Fruit fly (Drosophila melanogaster) whole organism, embryonic: Measurements from ENCODE around the gene Pop5.

Experiments
- BEAF-32 ChIP-seq: fragments of 200-800 bp; sonication (Bioruptor generic); optimal IDR thresholded peaks from 3 replicates; lab custom pipeline; 2017; ENCODE audit warnings: missing biosample characterization, missing genetic modification characterization, mild to moderate bottlenecking, moderate library complexity, missing genetic modification reagents
- Bgb ChIP-seq: fragments of 200-800 bp; sonication (Bioruptor generic); IDR thresholded peaks from 2 replicates; pipeline ENCODE4 v1.3.6; 2022; ENCODE audit warnings: missing biosample characterization, missing genetic modification characterization; ENCODE audit not compliant: partially characterized antibody
- CG10366 ChIP-seq: fragments of 200-800 bp; sonication (Bioruptor generic); IDR thresholded peaks from 2 replicates; pipeline ENCODE4 v1.3.6; 2022; ENCODE audit warnings: missing biosample characterization, missing genetic modification characterization
- CG11560 ChIP-seq: fragments of 200-800 bp; sonication (Bioruptor generic); IDR thresholded peaks from 3 replicates; pipeline ENCODE4 v1.3.6; 2022; ENCODE audit warnings: missing biosample characterization, missing genetic modification characterization
- CG13287 ChIP-seq: fragments of 200-800 bp; sonication (Bioruptor generic); IDR thresholded peaks from 2 replicates; pipeline ENCODE4 v1.3.6; 2022; ENCODE audit warnings: missing biosample characterization, missing genetic modification characterization; ENCODE audit not compliant: partially characterized antibody
- CG14860 ChIP-seq: fragments of 200-800 bp; sonication (Bioruptor generic); IDR thresholded peaks from 3 replicates; pipeline ENCODE4 v1.3.6; 2022; ENCODE audit warnings: missing biosample characterization, missing genetic modification characterization; ENCODE audit not compliant: partially characterized antibody
- CG15011 ChIP-seq: fragments of 200-800 bp; sonication (Bioruptor generic); optimal IDR thresholded peaks from 3 replicates; lab custom pipeline; 2018; ENCODE audit warnings: missing biosample characterization, mild to moderate bottlenecking, missing genetic modification characterization
- CG16813 ChIP-seq: fragments of 200-800 bp; sonication (Bioruptor generic); IDR thresholded peaks from 3 replicates; pipeline ENCODE4 v1.3.6; 2022; ENCODE audit warnings: missing biosample characterization, missing genetic modification characterization; ENCODE audit not compliant: partially characterized antibody
- CG2116 ChIP-seq: fragments of 200-800 bp; sonication (Bioruptor generic); optimal IDR thresholded peaks from 3 replicates; lab custom pipeline; 2018; ENCODE audit warnings: missing biosample characterization, mild to moderate bottlenecking, missing genetic modification characterization
- CG30020 ChIP-seq: fragments of 200-800 bp; optimal IDR thresholded peaks from 2 replicates; lab custom pipeline; 2019; ENCODE audit warnings: missing biosample characterization, mild to moderate bottlenecking, missing genetic modification characterization, moderate library complexity
- CG34224 ChIP-seq: fragments of 200-800 bp; sonication (Bioruptor generic); IDR thresholded peaks from 3 replicates; pipeline ENCODE4 v1.3.6; 2022; ENCODE audit warnings: missing biosample characterization, missing genetic modification characterization; ENCODE audit not compliant: partially characterized antibody
- CG34376 ChIP-seq: fragments of 200-800 bp; sonication (Bioruptor generic); optimal IDR thresholded peaks from 2 replicates; lab custom pipeline; 2018; ENCODE audit warnings: missing biosample characterization, mild to moderate bottlenecking, missing genetic modification characterization
- CG4707 ChIP-seq: fragments of 200-800 bp; sonication (Bioruptor generic); optimal IDR thresholded peaks from 2 replicates; lab custom pipeline; 2018; ENCODE audit warnings: missing biosample characterization, mild to moderate bottlenecking, missing genetic modification characterization, moderate library complexity
- CG4820 ChIP-seq: fragments of 200-800 bp; sonication (Bioruptor generic); optimal IDR thresholded peaks from 3 replicates; lab custom pipeline; 2016; ENCODE audit warnings: missing biosample characterization, missing genetic modification characterization
- CG6791 ChIP-seq: fragments of 200-800 bp; sonication (Bioruptor generic); IDR thresholded peaks from 3 replicates; pipeline ENCODE4 v1.3.6; 2022; ENCODE audit warnings: missing biosample characterization, missing genetic modification characterization; ENCODE audit not compliant: partially characterized antibody
- CG7556 ChIP-seq: fragments of 200-800 bp; sonication (Bioruptor generic); optimal IDR thresholded peaks from 2 replicates; lab custom pipeline; 2017; ENCODE audit warnings: missing biosample characterization, mild to moderate bottlenecking, missing genetic modification characterization
- CG7745 ChIP-seq: fragments of 200-800 bp; sonication (Bioruptor generic); optimal IDR thresholded peaks from 2 replicates; lab custom pipeline; 2018; ENCODE audit warnings: missing biosample characterization, mild to moderate bottlenecking, missing genetic modification characterization, moderate library complexity
- CG7963 ChIP-seq: fragments of 200-800 bp; sonication (Bioruptor generic); IDR thresholded peaks from 3 replicates; pipeline ENCODE4 v1.3.6; 2022; ENCODE audit warnings: missing biosample characterization, missing genetic modification characterization; ENCODE audit not compliant: partially characterized antibody
- CG8281 ChIP-seq: fragments of 200-800 bp; sonication (Bioruptor generic); optimal IDR thresholded peaks from 2 replicates; lab custom pipeline; 2018; ENCODE audit warnings: missing biosample characterization, mild to moderate bottlenecking, missing genetic modification characterization, moderate library complexity
- CG8478 ChIP-seq: fragments of >200 bp; optimal IDR thresholded peaks from 2 replicates; lab custom pipeline; 2018
- Dll ChIP-seq: fragments of 200-800 bp; sonication (Bioruptor generic); IDR thresholded peaks from 4 replicates; pipeline ENCODE4 v1.3.6; 2022; ENCODE audit warnings: missing biosample characterization, missing genetic modification characterization; ENCODE audit not compliant: partially characterized antibody
- Doc3 ChIP-seq: fragments of 200-800 bp; sonication (Bioruptor generic); IDR thresholded peaks from 3 replicates; pipeline ENCODE4 v1.3.6; 2022; ENCODE audit warnings: missing biosample characterization, missing genetic modification characterization; ENCODE audit not compliant: partially characterized antibody
- Dref ChIP-seq: fragments of 200-800 bp; sonication (Bioruptor generic); IDR thresholded peaks from 2 replicates; pipeline ENCODE4 v1.3.6; 2022; ENCODE audit warnings: missing biosample characterization, missing genetic modification characterization
- HLH4C ChIP-seq: fragments of 200-800 bp; sonication (Bioruptor generic); IDR thresholded peaks from 3 replicates; pipeline ENCODE4 v1.3.6; 2022; ENCODE audit warnings: missing biosample characterization, missing genetic modification characterization; ENCODE audit not compliant: partially characterized antibody
- MTF-1 ChIP-seq: fragments of 200-800 bp; sonication (Bioruptor generic); optimal IDR thresholded peaks from 2 replicates; lab custom pipeline; 2018; ENCODE audit warnings: missing biosample characterization, mild to moderate bottlenecking, missing genetic modification characterization, borderline replicate concordance
- Mad ChIP-seq: fragments of 200-800 bp; sonication (Bioruptor generic); optimal IDR thresholded peaks from 2 replicates; lab custom pipeline; 2016; ENCODE audit warnings: missing biosample characterization, missing genetic modification characterization
- Opbp ChIP-seq: fragments of 200-800 bp; sonication (Bioruptor generic); IDR thresholded peaks from 3 replicates; pipeline ENCODE4 v1.3.6; 2022; ENCODE audit warnings: missing biosample characterization, missing genetic modification characterization; ENCODE audit not compliant: partially characterized antibody
- Sry-δ ChIP-seq: fragments of 200-800 bp; sonication (Bioruptor generic); optimal IDR thresholded peaks from 2 replicates; lab custom pipeline; 2016; ENCODE audit warnings: missing biosample characterization, missing genetic modification characterization
- Tbp ChIP-seq: fragments of >200 bp; optimal IDR thresholded peaks from 2 replicates; lab custom pipeline; 2018; ENCODE audit warnings: missing biosample characterization, missing genetic modification characterization
- ac ChIP-seq: fragments of 200-800 bp; sonication (Bioruptor generic); optimal IDR thresholded peaks from 3 replicates; lab custom pipeline; 2017; ENCODE audit warnings: missing biosample characterization, mild to moderate bottlenecking, missing genetic modification characterization
- amos ChIP-seq: fragments of 200-800 bp; sonication (Bioruptor generic); IDR thresholded peaks from 2 replicates; pipeline ENCODE4 v1.3.6; 2022; ENCODE audit warnings: missing biosample characterization, missing genetic modification characterization; ENCODE audit not compliant: partially characterized antibody
- bbx ChIP-seq: fragments of 200-800 bp; sonication (Bioruptor generic); IDR thresholded peaks from 2 replicates; pipeline ENCODE4 v1.3.6; 2022; ENCODE audit warnings: missing biosample characterization, missing genetic modification characterization; ENCODE audit not compliant: partially characterized antibody
- crc ChIP-seq: fragments of 200-800 bp; sonication (Bioruptor generic); optimal IDR thresholded peaks from 2 replicates; lab custom pipeline; 2016; ENCODE audit warnings: missing biosample characterization, missing genetic modification characterization
- crol ChIP-seq: fragments of 200-800 bp; sonication (Bioruptor generic); IDR thresholded peaks from 2 replicates; pipeline ENCODE4 v1.3.6; 2022; ENCODE audit warnings: missing biosample characterization, missing genetic modification characterization
- hb ChIP-seq: fragments of 200-800 bp; sonication (Bioruptor generic); IDR thresholded peaks from 3 replicates; pipeline ENCODE4 v1.3.6; 2022; ENCODE audit warnings: missing biosample characterization, missing genetic modification characterization; ENCODE audit not compliant: partially characterized antibody
- hbn ChIP-seq: fragments of 200-800 bp; sonication (Bioruptor generic); IDR thresholded peaks from 2 replicates; pipeline ENCODE4 v1.3.6; 2022; ENCODE audit warnings: missing biosample characterization, missing genetic modification characterization; ENCODE audit not compliant: partially characterized antibody
- knrl ChIP-seq: fragments of 200-800 bp; sonication (Bioruptor generic); IDR thresholded peaks from 3 replicates; pipeline ENCODE4 v1.3.6; 2022; ENCODE audit warnings: missing biosample characterization, missing genetic modification characterization; ENCODE audit not compliant: partially characterized antibody
- mld ChIP-seq: fragments of 200-800 bp; sonication (Bioruptor generic); IDR thresholded peaks from 3 replicates; pipeline ENCODE4 v1.3.6; 2022; ENCODE audit warnings: missing biosample characterization, missing genetic modification characterization; ENCODE audit not compliant: partially characterized antibody
- nerfin-2 ChIP-seq: fragments of 200-800 bp; sonication (Bioruptor generic); IDR thresholded peaks from 2 replicates; pipeline ENCODE4 v1.3.6; 2022; ENCODE audit warnings: missing biosample characterization, missing genetic modification characterization; ENCODE audit not compliant: partially characterized antibody
- psq ChIP-seq: fragments of 200-800 bp; sonication (Bioruptor generic); optimal IDR thresholded peaks from 2 replicates; lab custom pipeline; 2017; ENCODE audit warnings: missing biosample characterization, missing genetic modification characterization
- sna ChIP-seq: fragments of 200-800 bp; sonication (Bioruptor generic); IDR thresholded peaks from 2 replicates; pipeline ENCODE4 v1.3.6; 2022; ENCODE audit warnings: missing biosample characterization, missing genetic modification characterization; ENCODE audit not compliant: partially characterized antibody
- sug ChIP-seq: fragments of 200-800 bp; optimal IDR thresholded peaks from 2 replicates; lab custom pipeline; 2019; ENCODE audit warnings: missing biosample characterization, mild to moderate bottlenecking, missing genetic modification characterization, moderate library complexity
- tna ChIP-seq: fragments of 200-800 bp; sonication (Bioruptor generic); IDR thresholded peaks from 2 replicates; pipeline ENCODE4 v1.3.6; 2022; ENCODE audit warnings: missing biosample characterization, missing genetic modification characterization; ENCODE audit not compliant: partially characterized antibody
- unc-4 ChIP-seq: fragments of 200-800 bp; sonication (Bioruptor generic); IDR thresholded peaks from 2 replicates; pipeline ENCODE4 v1.3.6; 2022; ENCODE audit warnings: missing biosample characterization, missing genetic modification characterization; ENCODE audit not compliant: partially characterized antibody
- vnd ChIP-seq: fragments of 200-800 bp; sonication (Bioruptor generic); IDR thresholded peaks from 3 replicates; pipeline ENCODE4 v1.3.6; 2022; ENCODE audit warnings: missing biosample characterization, missing genetic modification characterization; ENCODE audit not compliant: partially characterized antibody
- yki ChIP-seq: fragments of >200 bp; optimal IDR thresholded peaks from 3 replicates; lab custom pipeline; 2018
- zen2 ChIP-seq: fragments of 200-800 bp; sonication (Bioruptor generic); IDR thresholded peaks from 3 replicates; pipeline ENCODE4 v1.3.6; 2022; ENCODE audit warnings: missing biosample characterization, missing genetic modification characterization; ENCODE audit not compliant: partially characterized antibody

Pop5 gene

DNA sequence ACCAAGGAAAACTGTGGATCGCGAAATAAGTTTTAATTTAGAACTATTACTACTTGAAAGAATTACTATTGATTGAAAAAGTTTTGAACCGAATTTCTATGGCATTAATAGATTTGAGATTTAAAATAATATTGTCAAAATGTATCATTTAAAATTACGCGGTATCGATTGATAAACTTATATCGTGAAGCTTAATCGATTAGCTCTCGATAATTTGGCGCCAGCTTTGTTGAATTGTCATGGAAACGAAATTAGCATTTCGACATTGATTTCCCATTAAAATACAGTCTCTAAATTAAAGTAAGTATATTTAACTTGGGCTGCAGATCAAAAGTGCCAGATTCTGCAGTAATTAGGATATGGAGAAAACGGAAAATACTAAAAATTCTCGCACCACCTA lies 17.5 kb downstream of the Pop5 start, which contains the start of gene CG7730:
CG7730 (plus strand) TSS at position 206 of the 400 bp plus-strand sequence.
- TF ChIP-seq Bgb (GFP tag; lab: Robert Waterston, UW) (peak; percentile 55; the same call in 1 of the 2 replicates), CG8281 (no peak), CG10366 (GFP tag; lab: Robert Waterston, UW) (no peak), Doc3 (GFP tag; lab: Robert Waterston, UW) (no peak), ac (no peak), tna (GFP tag; lab: Robert Waterston, UW) (peak; percentile 71), sug (tag; lab: Kevin White, UChicago) (no peak), bbx (GFP tag; lab: Robert Waterston, UW) (peak; percentile 58; the same call in 1 of the 2 replicates), CG7745 (tag; lab: Kevin White, UChicago) (no peak), CG11560 (tag; lab: Robert Waterston, UW) (no peak), Dll (GFP tag; lab: Robert Waterston, UW) (peak; percentile 71), CG7556 (GFP tag; lab: Kevin White, UChicago) (no peak), CG6791 (peak; percentile 75), CG34376 (GFP tag; lab: Kevin White, UChicago) (no peak), psq (no peak), CG34224 (GFP tag; lab: Robert Waterston, UW) (peak; percentile 72), crc (no peak), hbn (GFP tag; lab: Robert Waterston, UW) (peak; percentile 58; the same call in 1 of the 2 replicates), Opbp (GFP tag; lab: Robert Waterston, UW) (peak; percentile 63; the same call in 2 of the 3 replicates), mld (GFP tag; lab: Robert Waterston, UW) (peak; percentile 64; the same call in 2 of the 3 replicates), CG16813 (GFP tag; lab: Robert Waterston, UW) (peak; percentile 40; the same call in 1 of the 3 replicates), CG13287 (peak; percentile 76), CG7963 (GFP tag; lab: Robert Waterston, UW) (peak; percentile 48; the same call in 1 of the 3 replicates), CG4820 (no peak), Dref (GFP tag; lab: Robert Waterston, UW) (peak; percentile 61), unc-4 (GFP tag; lab: Robert Waterston, UW) (0 out of 2 replicates have a peak, but pooled peaks have one; percentile 45), vnd (GFP tag; lab: Robert Waterston, UW) (peak; percentile 57), Tbp (GFP tag; lab: Kevin White, UChicago) (no peak), CG2116 (GFP tag; lab: Kevin White, UChicago) (peak; percentile 29), zen2 (GFP tag; lab: Robert Waterston, UW) (peak; percentile 79), BEAF-32 (GFP tag; lab: Kevin White, UChicago) (peak; percentile 38), MTF-1 (no peak), nerfin-2 (GFP tag; lab: Robert Waterston, UW) (peak; percentile 63; the same call in 1 of the 2 replicates), amos (GFP tag; lab: Robert Waterston, UW) (peak; percentile 47; the same call in 1 of the 2 replicates), knrl (GFP tag; lab: Robert Waterston, UW) (peak; percentile 18; the same call in 1 of the 3 replicates), Sry-δ (peak; percentile 6), CG8478 (lab: Kevin White, UChicago) (no peak), CG4707 (GFP tag; lab: Kevin White, UChicago) (no peak), sna (GFP tag; lab: Robert Waterston, UW) (0 out of 2 replicates have a peak, but pooled peaks have one; percentile 50), Mad (GFP tag; lab: Kevin White, UChicago) (no peak), HLH4C (GFP tag; lab: Robert Waterston, UW) (peak; percentile 75), hb (GFP tag; lab: Robert Waterston, UW) (peak; percentile 32; the same call in 1 of the 3 replicates), yki (lab: Kevin White, UChicago) (no peak), CG15011 (no peak), crol (GFP tag; lab: Robert Waterston, UW) (no peak), CG30020 (tag; lab: Kevin White, UChicago) (no peak), CG14860 (GFP tag; lab: Robert Waterston, UW) (peak; percentile 55; the same call in 2 of the 3 replicates)
